Fruit fly (Drosophila melanogaster) whole organism, pupa: Measurements from ENCODE around the gene Dph3.

ENCODE experiments used
- CG10348 ChIP-seq: fragments of 200-800 bp; sonication (Bioruptor generic); IDR thresholded peaks from 2 replicates; pipeline ENCODE4 v1.3.6; 2022; ENCODE audit warnings: missing biosample characterization, missing genetic modification characterization
- CG12605 ChIP-seq: fragments of 200-800 bp; sonication (Bioruptor generic); IDR thresholded peaks from 2 replicates; pipeline ENCODE4 v1.3.6; 2022; ENCODE audit warnings: missing biosample characterization, missing genetic modification characterization
- CG13204 ChIP-seq: fragments of 200-800 bp; sonication (Bioruptor generic); optimal IDR thresholded peaks from 2 replicates; lab custom pipeline; 2018; ENCODE audit warnings: missing biosample characterization, mild to moderate bottlenecking, missing genetic modification characterization, moderate library complexity
- CG14655 ChIP-seq: fragments of 200-800 bp; sonication (Bioruptor generic); optimal IDR thresholded peaks from 3 replicates; lab custom pipeline; 2017; ENCODE audit warnings: mild to moderate bottlenecking, missing biosample characterization, missing genetic modification reagents, missing genetic modification characterization
- CG15710 ChIP-seq: fragments of 200-800 bp; sonication (Bioruptor generic); optimal IDR thresholded peaks from 2 replicates; lab custom pipeline; 2018; ENCODE audit warnings: missing biosample characterization, mild to moderate bottlenecking, missing genetic modification characterization, moderate library complexity
- CG17806 ChIP-seq: fragments of 200-800 bp; sonication (Bioruptor generic); optimal IDR thresholded peaks from 2 replicates; lab custom pipeline; 2018; ENCODE audit warnings: missing biosample characterization, mild to moderate bottlenecking, missing genetic modification characterization, moderate library complexity
- CG32121 ChIP-seq: fragments of 200-800 bp; sonication (Bioruptor generic); IDR thresholded peaks from 2 replicates; pipeline ENCODE4 v1.3.6; 2022; ENCODE audit warnings: missing biosample characterization, missing genetic modification characterization
- CG34367 ChIP-seq: fragments of 200-800 bp; sonication (Bioruptor generic); optimal IDR thresholded peaks from 2 replicates; lab custom pipeline; 2018; ENCODE audit warnings: missing biosample characterization, mild to moderate bottlenecking, missing genetic modification characterization
- CG4496 ChIP-seq: fragments of 200-800 bp; sonication (Bioruptor generic); IDR thresholded peaks from 3 replicates; pipeline ENCODE4 v1.3.6; 2022; ENCODE audit warnings: missing biosample characterization, missing genetic modification characterization
- CG8159 ChIP-seq: fragments of 200-800 bp; sonication (Bioruptor generic); optimal IDR thresholded peaks from 3 replicates; lab custom pipeline; 2018; ENCODE audit warnings: missing biosample characterization, mild to moderate bottlenecking, missing genetic modification characterization, moderate library complexity
- CG8301 ChIP-seq: fragments of 200-800 bp; sonication (Bioruptor generic); optimal IDR thresholded peaks from 2 replicates; lab custom pipeline; 2018; ENCODE audit warnings: missing biosample characterization, mild to moderate bottlenecking, missing genetic modification characterization
- CG9948 ChIP-seq: fragments of 200-800 bp; sonication (Bioruptor generic); optimal IDR thresholded peaks from 2 replicates; lab custom pipeline; 2018; ENCODE audit warnings: missing biosample characterization, mild to moderate bottlenecking, missing genetic modification characterization, moderate library complexity
- D1 ChIP-seq: fragments of 200-800 bp; sonication (Bioruptor generic); optimal IDR thresholded peaks from 2 replicates; lab custom pipeline; 2018; ENCODE audit warnings: missing biosample characterization, mild to moderate bottlenecking, missing genetic modification characterization, moderate library complexity
- EcR ChIP-seq: fragments of 200-800 bp; sonication (Bioruptor generic); optimal IDR thresholded peaks from 3 replicates; lab custom pipeline; 2019; ENCODE audit warnings: missing biosample characterization, missing genetic modification characterization, mild to moderate bottlenecking, moderate library complexity, missing genetic modification reagents
- Ets98B ChIP-seq: fragments of 200-800 bp; sonication (Bioruptor generic); IDR thresholded peaks from 2 replicates; pipeline ENCODE4 v1.3.6; 2022; ENCODE audit warnings: missing biosample characterization, missing genetic modification characterization
- Pif1A ChIP-seq: fragments of 200-800 bp; sonication (Bioruptor generic); optimal IDR thresholded peaks from 3 replicates; lab custom pipeline; 2016; ENCODE audit warnings: missing biosample characterization, missing genetic modification characterization
- Pif1B ChIP-seq: fragments of 200-800 bp; sonication (Bioruptor generic); optimal IDR thresholded peaks from 3 replicates; lab custom pipeline; 2016; ENCODE audit warnings: missing biosample characterization, missing genetic modification characterization
- Snoo ChIP-seq: fragments of 200-800 bp; sonication (Bioruptor generic); optimal IDR thresholded peaks from 3 replicates; lab custom pipeline; 2017; ENCODE audit warnings: missing biosample characterization, mild to moderate bottlenecking, missing genetic modification characterization, inconsistent platforms
- fd96Ca ChIP-seq: fragments of 200-800 bp; sonication (Bioruptor generic); IDR thresholded peaks from 3 replicates; pipeline ENCODE4 v1.3.6; 2022; ENCODE audit warnings: missing biosample characterization, missing genetic modification characterization
- gl ChIP-seq: fragments of 200-800 bp; sonication (Bioruptor generic); optimal IDR thresholded peaks from 2 replicates; lab custom pipeline; 2018; ENCODE audit warnings: missing biosample characterization, mild to moderate bottlenecking, missing genetic modification characterization
- rn ChIP-seq: fragments of 200-800 bp; sonication (Bioruptor generic); IDR thresholded peaks from 2 replicates; pipeline ENCODE4 v1.3.6; 2022; ENCODE audit warnings: missing biosample characterization, missing genetic modification characterization

Dph3 gene

dm6 chr3R:11211291-11212061 is 20.2 kb upstream of the Dph3 start:
- TF ChIP-seq Pif1A, result peak; percentile 66
- TF ChIP-seq CG12605 (GFP tag; lab: Robert Waterston, UW), result peak; percentile 78
- no peak for TF ChIP-seq D1
- TF ChIP-seq CG14655 (GFP tag; lab: Kevin White, UChicago), result no peak
- TF ChIP-seq CG15710 (tag; lab: Kevin White, UChicago), result peak; percentile 58
- TF ChIP-seq CG34367 (tag; lab: Kevin White, UChicago), result peak; percentile 29
- TF ChIP-seq rn (GFP tag; lab: Robert Waterston, UW), result peak; percentile 27; the same call in 1 of the 2 replicates
- peak; percentile 44 for TF ChIP-seq CG9948 (tag; lab: Kevin White, UChicago)
- peak; percentile 62 for TF ChIP-seq Ets98B (GFP tag; lab: Robert Waterston, UW)
- peak; percentile 65; the same call in 2 of the 3 replicates for TF ChIP-seq CG4496 (GFP tag; lab: Robert Waterston, UW)
- TF ChIP-seq CG8159 (tag; lab: Kevin White, UChicago), result peak; percentile 58
- TF ChIP-seq CG32121 (GFP tag; lab: Robert Waterston, UW), result peak; percentile 73
- peak; percentile 56 for TF ChIP-seq Snoo (tag; lab: Kevin White, UChicago)
- TF ChIP-seq CG10348, result no peak
- TF ChIP-seq CG8301 (tag; lab: Kevin White, UChicago), result peak; percentile 59
- peak; percentile 41 for TF ChIP-seq Pif1B (GFP tag; lab: Kevin White, UChicago)
- peak; percentile 61 for TF ChIP-seq CG17806 (tag; lab: Kevin White, UChicago)
- TF ChIP-seq EcR, result peak; percentile 95
- TF ChIP-seq gl (tag; lab: Kevin White, UChicago), result no peak
- TF ChIP-seq, all 21 proteins: peak for 15

- peak; percentile 45 for TF ChIP-seq CG34367 (tag; lab: Kevin White, UChicago)
- no peak for TF ChIP-seq Pif1A
- peak; percentile 10; the same call in 1 of the 2 replicates for TF ChIP-seq CG32121 (GFP tag; lab: Robert Waterston, UW)
- no peak for TF ChIP-seq gl (tag; lab: Kevin White, UChicago)
- peak; percentile 58 for TF ChIP-seq CG9948 (tag; lab: Kevin White, UChicago)
- TF ChIP-seq fd96Ca (GFP tag; lab: Robert Waterston, UW), result no peak
- TF ChIP-seq CG4496 (GFP tag; lab: Robert Waterston, UW), result peak; percentile 51; the same call in 1 of the 3 replicates
- TF ChIP-seq Snoo (tag; lab: Kevin White, UChicago), result peak; percentile 35
- no peak for TF ChIP-seq CG14655 (GFP tag; lab: Kevin White, UChicago)
- 0 out of 2 replicates have a peak, but pooled peaks have one; percentile 12 for TF ChIP-seq rn (GFP tag; lab: Robert Waterston, UW)
- peak; percentile 33 for TF ChIP-seq EcR
- TF ChIP-seq CG8301 (tag; lab: Kevin White, UChicago), result peak; percentile 47
- TF ChIP-seq CG8159 (tag; lab: Kevin White, UChicago), result peak; percentile 66
- TF ChIP-seq CG17806 (tag; lab: Kevin White, UChicago), result peak; percentile 45
- peak; percentile 39 for TF ChIP-seq Pif1B (GFP tag; lab: Kevin White, UChicago)
- no peak for TF ChIP-seq D1
- TF ChIP-seq CG13204 (GFP tag; lab: Kevin White, UChicago), result no peak
- peak; percentile 62 for TF ChIP-seq CG15710 (tag; lab: Kevin White, UChicago)
- peak; percentile 55 for TF ChIP-seq CG12605 (GFP tag; lab: Robert Waterston, UW)
- TF ChIP-seq Ets98B (GFP tag; lab: Robert Waterston, UW), result peak; percentile 35; the same call in 1 of the 2 replicates
- no peak for TF ChIP-seq CG10348
- TF ChIP-seq, all 21 proteins: peak for 14
Measured at dm6 chr3R:11214449-11214950, 17.2 kb upstream of the Dph3 start, which contains the start of gene ZnT86D. TSS of gene ZnT86D (minus strand) at chr3R:11214539.

DNA sequence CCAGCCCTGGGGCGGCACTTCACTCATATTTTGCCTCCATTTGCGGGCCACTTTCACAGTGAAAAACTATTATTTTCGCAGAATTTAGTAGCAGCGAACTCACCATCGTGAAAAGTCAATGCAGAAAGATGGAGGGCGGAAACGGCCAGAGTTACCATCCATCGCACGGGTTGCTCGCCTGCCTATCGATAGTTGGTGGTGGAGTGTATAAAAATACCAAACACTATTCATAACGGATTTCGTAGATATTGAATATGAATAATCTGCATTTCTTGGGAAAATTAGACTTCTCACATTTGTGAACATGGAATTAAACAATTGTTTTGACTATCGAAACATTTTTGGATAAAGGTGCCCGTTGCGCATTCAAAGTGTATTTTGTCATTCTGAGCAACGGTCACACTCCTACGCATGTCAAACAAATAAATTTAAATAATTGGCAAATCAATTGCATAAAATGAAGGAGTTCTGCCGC is 15.5 kb upstream of the Dph3 start, which contains the start of the genes RpS25 and CG4820:
Gene RpS25, minus strand, starts transcription at position 132 of the 475 bp plus-strand sequence.
Gene CG4820, plus strand, starts transcription at position 380 of the 475 bp plus-strand sequence.
- TF ChIP-seq CG8301 (tag; lab: Kevin White, UChicago) (peak; percentile 48), EcR (no peak), CG14655 (GFP tag; lab: Kevin White, UChicago) (no peak), fd96Ca (GFP tag; lab: Robert Waterston, UW) (no peak), rn (GFP tag; lab: Robert Waterston, UW) (no peak), CG9948 (tag; lab: Kevin White, UChicago) (peak; percentile 11), CG15710 (tag; lab: Kevin White, UChicago) (peak; percentile 73), CG10348 (no peak), CG34367 (tag; lab: Kevin White, UChicago) (peak; percentile 87), D1 (no peak), gl (tag; lab: Kevin White, UChicago) (peak; percentile 66), CG13204 (GFP tag; lab: Kevin White, UChicago) (no peak), Ets98B (GFP tag; lab: Robert Waterston, UW) (peak; percentile 51), Snoo (tag; lab: Kevin White, UChicago) (peak; percentile 92), Pif1A (no peak), CG12605 (GFP tag; lab: Robert Waterston, UW) (no peak), CG4496 (GFP tag; lab: Robert Waterston, UW) (peak; percentile 51; the same call in 1 of the 3 replicates), CG8159 (tag; lab: Kevin White, UChicago) (peak; percentile 63), CG32121 (GFP tag; lab: Robert Waterston, UW) (no peak; the same call in 1 of the 2 replicates), CG17806 (tag; lab: Kevin White, UChicago) (peak; percentile 38), Pif1B (GFP tag; lab: Kevin White, UChicago) (peak; percentile 45)

DNA sequence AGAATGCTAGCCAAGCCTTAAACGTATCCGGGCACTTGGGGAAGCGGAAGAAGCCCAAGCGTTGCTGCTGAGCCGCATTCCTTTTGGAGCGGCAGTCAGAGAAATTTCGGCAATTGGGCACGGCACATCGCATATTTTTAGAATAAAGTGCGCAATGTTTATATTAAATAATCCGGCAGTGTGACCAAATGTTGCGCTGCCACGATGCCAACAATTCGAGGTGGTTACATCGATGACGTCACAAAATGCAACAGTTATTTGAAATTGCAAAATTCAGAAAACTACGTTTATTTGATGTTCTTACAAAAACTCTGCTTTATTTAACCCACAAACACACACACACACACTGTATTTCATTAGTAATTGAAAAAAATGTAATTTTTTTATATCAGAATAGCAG is 11.8 kb upstream of the Dph3 start, which contains the start of gene CG6689:
Gene CG6689, minus strand, starts transcription at position 182 of the 400 bp plus-strand sequence.
- TF ChIP-seq CG4496 (GFP tag; lab: Robert Waterston, UW) (0 out of 3 replicates have a peak, but pooled peaks have one; percentile 21), gl (tag; lab: Kevin White, UChicago) (no peak), Pif1A (no peak)
- TF ChIP-seq, all 21 proteins: peak for 1
